Worm (Caenorhabditis elegans): ENCODE results near the gene C34C6.3.
A peak's percentile ranks its signal among the peaks of the same experiment; 100 is the strongest.

The C34C6.3 gene

DNA sequence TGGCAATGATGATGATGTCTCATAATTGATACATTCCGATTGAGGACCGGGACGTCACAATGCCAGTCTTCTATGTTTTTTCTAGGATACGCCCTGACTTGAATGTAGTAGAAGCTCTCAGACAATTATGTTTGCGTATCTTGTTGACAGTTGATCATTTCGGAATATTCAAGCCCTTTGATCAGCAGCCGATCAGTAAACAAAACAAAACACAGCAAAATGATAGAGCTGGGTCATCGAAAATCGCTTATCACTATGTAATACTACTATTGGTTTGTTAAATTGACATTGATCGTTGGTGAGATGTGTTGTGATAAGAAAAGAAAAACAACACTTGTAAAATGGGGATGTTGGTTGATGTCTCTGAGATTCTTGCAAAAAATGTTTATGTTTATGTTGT is 46.5 kb downstream of the C34C6.3 start:
- TF ChIP-seq bed-1 (GFP tag; IDR thresholded peaks at IDR 0.05), result no peak
- no peak for TF ChIP-seq sdz-38 (tag; optimal IDR thresholded peaks at IDR 0.05)
- no peak for TF ChIP-seq attf-3 (GFP tag; conservative IDR thresholded peaks at IDR 0.05)
- no peak for TF ChIP-seq ZK185.1 (tag; optimal IDR thresholded peaks at IDR 0.05; ENCODE audit: poor library complexity, severe bottlenecking)
- no peak for TF ChIP-seq egl-44 (GFP tag; IDR thresholded peaks at IDR 0.05)
- no peak for TF ChIP-seq Y95B8A.8 (GFP tag; IDR thresholded peaks at IDR 0.05)
- no peak for TF ChIP-seq F37B4.10 (GFP tag; IDR thresholded peaks at IDR 0.05)
- TF ChIP-seq hmg-1.2 (GFP tag; IDR thresholded peaks at IDR 0.05), result no peak
- no peak for TF ChIP-seq hlh-12 (tag; optimal IDR thresholded peaks at IDR 0.05)
- no peak for TF ChIP-seq sea-2 (GFP tag; IDR thresholded peaks at IDR 0.05)
- no peak for TF ChIP-seq atf-7 (tag; optimal IDR thresholded peaks at IDR 0.05)
- no peak for TF ChIP-seq F52B5.7 (tag; optimal IDR thresholded peaks at IDR 0.05)
- TF ChIP-seq F57A8.1 (GFP tag; optimal IDR thresholded peaks at IDR 0.05), result no peak
- no peak for TF ChIP-seq ztf-26 (tag; optimal IDR thresholded peaks at IDR 0.05)
- no peak for TF ChIP-seq K11D2.4 (GFP tag; IDR thresholded peaks at IDR 0.05)
- no peak for TF ChIP-seq ceh-100 (GFP tag; IDR thresholded peaks at IDR 0.05)
- no peak for TF ChIP-seq snpc-1.1 (tag; optimal IDR thresholded peaks at IDR 0.05; ENCODE audit: insufficient read depth)
- no peak for TF ChIP-seq ceh-79 (tag; optimal IDR thresholded peaks at IDR 0.05)

DNA sequence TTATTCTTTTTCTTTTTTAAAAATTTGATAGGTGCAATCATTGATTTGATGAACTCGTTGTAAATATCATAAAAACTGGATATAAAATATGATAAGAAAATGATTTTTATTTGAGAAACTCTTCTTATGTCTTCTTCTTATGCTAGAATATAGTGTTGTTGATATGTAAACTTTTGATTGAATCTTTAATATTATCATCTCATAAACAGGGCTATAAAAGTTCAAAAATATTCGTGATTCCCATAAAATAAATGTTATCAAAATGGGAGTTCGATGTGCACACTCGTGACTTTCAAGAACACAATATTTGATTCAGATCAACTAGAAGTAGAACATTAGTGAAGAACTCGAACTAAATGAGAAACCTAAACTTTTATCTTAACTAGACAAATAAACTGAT is 47.2 kb downstream of the C34C6.3 start:
- no peak for TF ChIP-seq fkh-3 (tag; optimal IDR thresholded peaks at IDR 0.05)
- TF ChIP-seq unc-62 (GFP tag; optimal IDR thresholded peaks at IDR 0.05), result peak; percentile 14

DNA sequence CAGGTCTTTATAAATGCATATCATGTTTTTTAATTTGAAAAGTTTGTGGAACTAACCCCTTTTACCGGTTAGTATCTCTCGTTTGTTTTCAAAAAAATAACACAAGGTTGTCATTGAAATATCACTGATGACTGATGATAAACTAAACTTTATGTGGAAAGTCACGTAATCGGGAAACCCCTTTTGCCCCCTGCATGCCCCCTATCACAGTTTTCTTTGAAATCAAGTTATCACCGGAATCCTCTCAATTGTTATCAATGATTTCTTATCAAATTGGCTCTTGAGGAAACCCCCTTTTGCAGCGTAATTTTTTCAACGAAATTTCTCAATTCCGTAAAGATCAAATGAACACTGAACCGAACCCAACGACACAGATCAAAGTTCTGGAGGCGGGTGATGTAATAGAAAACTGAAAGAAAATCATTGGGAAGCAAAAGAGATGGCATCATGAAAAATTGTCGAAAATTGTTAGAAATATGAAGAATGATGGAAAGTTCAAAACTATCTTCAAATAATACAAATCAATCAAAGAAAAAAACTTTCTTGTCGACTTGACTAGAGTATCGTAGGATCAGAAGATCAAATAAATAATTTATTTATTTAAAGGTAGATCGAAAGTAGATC is 48.7 kb downstream of the C34C6.3 start:
- peak; percentile 10 for TF ChIP-seq nhr-90 (tag; optimal IDR thresholded peaks at IDR 0.05)
- no peak for TF ChIP-seq attf-3 (GFP tag; conservative IDR thresholded peaks at IDR 0.05)
- peak; percentile 90 for TF ChIP-seq nhr-80 (tag; optimal IDR thresholded peaks at IDR 0.05)
- TF ChIP-seq rpc-1 (optimal IDR thresholded peaks at IDR 0.05), result no peak
- TF ChIP-seq rpc-1 (tag; optimal IDR thresholded peaks at IDR 0.05), result no peak
- TF ChIP-seq nfyb-1 (GFP tag; IDR thresholded peaks at IDR 0.05), result peak; percentile 21; the same call in 1 of the 2 replicates
- peak in 1 of 2 experiments; percentile 3 for TF ChIP-seq let-607 (tag; optimal IDR thresholded peaks at IDR 0.05)
- peak; percentile 72 for TF ChIP-seq lin-40 (tag; optimal IDR thresholded peaks at IDR 0.05)
- TF ChIP-seq ztf-18 (tag; optimal IDR thresholded peaks at IDR 0.05), result no peak
- TF ChIP-seq egl-44 (GFP tag; IDR thresholded peaks at IDR 0.05), result peak; percentile 60; the same call in 1 of the 2 replicates
- peak; percentile 5 for TF ChIP-seq madf-10 (tag; optimal IDR thresholded peaks at IDR 0.05)
- TF ChIP-seq lsy-27 (tag; optimal IDR thresholded peaks at IDR 0.05; ENCODE audit: borderline replicate concordance, insufficient read depth), result no peak
- no peak for TF ChIP-seq ceh-91 (GFP tag; IDR thresholded peaks at IDR 0.05)
- peak; percentile 28 for TF ChIP-seq tlf-1 (GFP tag; optimal IDR thresholded peaks at IDR 0.05)
- no peak for TF ChIP-seq hlh-12 (tag; optimal IDR thresholded peaks at IDR 0.05)
- TF ChIP-seq atf-7 (tag; optimal IDR thresholded peaks at IDR 0.05), result peak; percentile 78
- TF ChIP-seq attf-5 (GFP tag; optimal IDR thresholded peaks at IDR 0.05), result no peak
- peak; percentile 73 for TF ChIP-seq ztf-26 (tag; optimal IDR thresholded peaks at IDR 0.05)
- peak; percentile 50 for TF ChIP-seq ztf-22 (GFP tag; optimal IDR thresholded peaks at IDR 0.05)
- TF ChIP-seq cebp-1 (GFP tag; IDR thresholded peaks at IDR 0.05), result no peak
- peak; percentile 36 for TF ChIP-seq cebp-1 (tag; optimal IDR thresholded peaks at IDR 0.05)
- peak; percentile 70 for TF ChIP-seq somi-1 (GFP tag; optimal IDR thresholded peaks at IDR 0.05)
- peak; percentile 14 for TF ChIP-seq tbp1 (GFP tag; optimal IDR thresholded peaks at IDR 0.05)
- TF ChIP-seq ceh-58 (GFP tag; IDR thresholded peaks at IDR 0.05), result no peak
- peak; percentile 11; the same call in 1 of the 2 replicates for TF ChIP-seq mcd-1 (GFP tag; IDR thresholded peaks at IDR 0.05)
- no peak for TF ChIP-seq ztf-25 (GFP tag; IDR thresholded peaks at IDR 0.05)
- TF ChIP-seq dox-1 (GFP tag; IDR thresholded peaks at IDR 0.05), result peak; percentile 48; the same call in 1 of the 2 replicates
- peak; percentile 58 for TF ChIP-seq B0336.3 (GFP tag; IDR thresholded peaks at IDR 0.05)
- TF ChIP-seq let-526 (GFP tag; IDR thresholded peaks at IDR 0.05), result 0 out of 2 replicates have a peak, but pooled peaks have one; percentile 21
- TF ChIP-seq athp-1 (tag; optimal IDR thresholded peaks at IDR 0.05), result no peak
- no peak for TF ChIP-seq nfya-1 (tag; optimal IDR thresholded peaks at IDR 0.05; ENCODE audit: borderline replicate concordance, insufficient read depth)
